Fruit fly (Drosophila melanogaster) whole organism: ENCODE measurements around the gene Gr22c.

Experiments
- CG8478 ChIP-seq: fragments of >200 bp; optimal IDR thresholded peaks from 2 replicates; lab custom pipeline; 2018; ENCODE audit warnings: inconsistent platforms
- Dll ChIP-seq: fragments of >200 bp; optimal IDR thresholded peaks from 2 replicates; lab custom pipeline; 2017
- pan ChIP-seq: fragments of >200 bp; optimal IDR thresholded peaks from 2 replicates; lab custom pipeline; 2017
- usp ChIP-seq: fragments of >200 bp; optimal IDR thresholded peaks from 2 replicates; lab custom pipeline; 2017; ENCODE audit warnings: missing biosample characterization, missing genetic modification characterization, mixed read lengths

DNA sequence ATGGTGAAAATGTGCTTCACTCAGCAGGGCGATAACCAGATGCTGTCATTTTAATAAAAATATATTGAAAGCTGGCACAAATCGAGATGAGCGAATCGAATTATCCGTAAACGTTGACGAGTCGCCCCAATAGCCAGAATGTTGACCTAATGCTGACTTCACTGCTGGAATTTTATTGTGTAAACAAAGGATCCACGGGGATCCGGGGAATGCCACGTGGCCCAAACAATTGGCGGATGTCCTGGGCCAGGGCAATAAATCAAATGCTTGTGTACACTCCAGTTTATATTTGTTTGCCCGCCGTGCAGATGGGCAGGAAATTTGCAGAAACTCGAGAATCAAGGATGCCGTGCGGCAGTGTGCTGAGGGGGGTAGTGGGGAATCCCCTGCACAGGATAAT lies 3.7 kb downstream of the Gr22c start:
- no peak for TF ChIP-seq pan (lab: Kevin White, UChicago)
- TF ChIP-seq CG8478: no peak
- no peak for TF ChIP-seq Dll (lab: Kevin White, UChicago)
- no peak for TF ChIP-seq usp (GFP tag; lab: Kevin White, UChicago)
